Worm (Caenorhabditis elegans) whole organism, L3 larva: ENCODE results near the gene dsb-1.

Experiments
- R02D3.7 ChIP-seq: fragments of 150-350 bp; optimal IDR thresholded peaks from 2 replicates; lab custom pipeline; 2014; ENCODE audit warnings: missing biosample characterization, missing genetic modification characterization
- ZK546.5 ChIP-seq: sonication (generic microtip); optimal IDR thresholded peaks from 2 replicates; lab custom pipeline; 2017; ENCODE audit warnings: missing biosample characterization, missing genetic modification characterization
- aly-2 ChIP-seq: fragments of 150-350 bp; optimal IDR thresholded peaks from 2 replicates; lab custom pipeline; 2014; ENCODE audit warnings: missing biosample characterization, missing genetic modification characterization
- ama-1 ChIP-seq: fragments of 150-350 bp; optimal IDR thresholded peaks from 2 replicates; lab custom pipeline; 2018
- ceh-28 ChIP-seq: fragments of 150-350 bp; optimal IDR thresholded peaks from 2 replicates; lab custom pipeline; 2014; ENCODE audit warnings: missing biosample characterization, missing genetic modification reagents, missing genetic modification characterization
- ceh-82 ChIP-seq: fragments of 150-350 bp; optimal IDR thresholded peaks from 2 replicates; lab custom pipeline; 2014; ENCODE audit warnings: missing biosample characterization, missing genetic modification characterization
- daf-12 ChIP-seq: fragments of 150-350 bp; optimal IDR thresholded peaks from 2 replicates; lab custom pipeline; 2014; ENCODE audit warnings: missing biosample characterization, missing genetic modification reagents, missing genetic modification characterization
- egl-27 ChIP-seq: sonication (generic microtip); optimal IDR thresholded peaks from 4 replicates; lab custom pipeline; 2017; ENCODE audit warnings: missing biosample characterization, missing genetic modification reagents, missing genetic modification characterization
- egl-5 ChIP-seq: fragments of 150-350 bp; optimal IDR thresholded peaks from 2 replicates; lab custom pipeline; 2017; ENCODE audit warnings: missing biosample characterization, missing genetic modification reagents, missing genetic modification characterization, inconsistent platforms
- elt-1 ChIP-seq: fragments of 150-350 bp; optimal IDR thresholded peaks from 2 replicates; lab custom pipeline; 2014; ENCODE audit warnings: missing biosample characterization, missing genetic modification characterization
- elt-2 ChIP-seq: sonication (generic microtip); optimal IDR thresholded peaks from 2 replicates; lab custom pipeline; 2016; ENCODE audit warnings: missing genetic modification reagents, mild to moderate bottlenecking, missing genetic modification characterization, missing compliant biosample characterization
- eor-1 ChIP-seq, 2 experiments: fragments of 150-350 bp; optimal IDR thresholded peaks; 2 replicates each; lab custom pipeline; 2014 to 2018; ENCODE audit warnings: missing biosample characterization in 2 of 2, missing genetic modification characterization in 2 of 2
- fkh-10 ChIP-seq: sonication (generic microtip); optimal IDR thresholded peaks from 2 replicates; lab custom pipeline; 2017; ENCODE audit warnings: missing biosample characterization, missing genetic modification reagents, missing genetic modification characterization
- fkh-2 ChIP-seq: fragments of 150-350 bp; optimal IDR thresholded peaks from 2 replicates; lab custom pipeline; 2014; ENCODE audit warnings: missing biosample characterization, missing genetic modification reagents, missing genetic modification characterization
- fos-1 ChIP-seq: fragments of 150-350 bp; optimal IDR thresholded peaks from 2 replicates; lab custom pipeline; 2014; ENCODE audit warnings: missing biosample characterization, missing genetic modification characterization
- hmg-11 ChIP-seq: sonication (generic microtip); optimal IDR thresholded peaks from 2 replicates; lab custom pipeline; 2016; ENCODE audit warnings: missing genetic modification characterization, missing compliant biosample characterization
- jun-1 ChIP-seq: fragments of 150-350 bp; optimal IDR thresholded peaks from 2 replicates; lab custom pipeline; 2014; ENCODE audit warnings: missing biosample characterization, missing genetic modification reagents, missing genetic modification characterization
- lin-15B ChIP-seq: fragments of 150-350 bp; optimal IDR thresholded peaks from 2 replicates; lab custom pipeline; 2014; ENCODE audit warnings: missing biosample characterization, missing genetic modification characterization
- lsy-12 ChIP-seq: sonication (generic microtip); optimal IDR thresholded peaks from 2 replicates; lab custom pipeline; 2016; ENCODE audit warnings: mild to moderate bottlenecking, missing genetic modification characterization, missing compliant biosample characterization
- mml-1 ChIP-seq: fragments of 150-350 bp; sonication (generic microtip); optimal IDR thresholded peaks from 3 replicates; lab custom pipeline; 2014; ENCODE audit warnings: missing biosample characterization, missing genetic modification characterization
- nhr-11 ChIP-seq: fragments of 150-350 bp; optimal IDR thresholded peaks from 2 replicates; lab custom pipeline; 2014; ENCODE audit warnings: missing biosample characterization, missing genetic modification characterization
- nhr-12 ChIP-seq: fragments of 150-350 bp; optimal IDR thresholded peaks from 2 replicates; lab custom pipeline; 2014; ENCODE audit warnings: missing biosample characterization, missing genetic modification characterization
- nhr-43 ChIP-seq: sonication (generic microtip); optimal IDR thresholded peaks from 2 replicates; lab custom pipeline; 2016; ENCODE audit warnings: mild to moderate bottlenecking, missing genetic modification characterization, missing compliant biosample characterization; ENCODE audit not compliant: poor library complexity, severe bottlenecking
- nhr-76 ChIP-seq: fragments of 150-350 bp; sonication (generic microtip); optimal IDR thresholded peaks from 5 replicates; lab custom pipeline; 2014; ENCODE audit warnings: missing biosample characterization, missing genetic modification characterization
- pqm-1 ChIP-seq: fragments of 150-350 bp; optimal IDR thresholded peaks from 2 replicates; lab custom pipeline; 2017; ENCODE audit warnings: missing biosample characterization, missing genetic modification characterization, inconsistent platforms
- skn-1 ChIP-seq: fragments of 150-350 bp; optimal IDR thresholded peaks from 2 replicates; lab custom pipeline; 2014; ENCODE audit warnings: missing biosample characterization, missing genetic modification characterization
- tbx-2 ChIP-seq: sonication (generic microtip); optimal IDR thresholded peaks from 2 replicates; lab custom pipeline; 2016; ENCODE audit warnings: mild to moderate bottlenecking, missing genetic modification characterization, missing compliant biosample characterization
- unc-39 ChIP-seq: sonication (generic microtip); optimal IDR thresholded peaks from 4 replicates; lab custom pipeline; 2017; ENCODE audit warnings: missing biosample characterization, missing genetic modification characterization
- unc-62 ChIP-seq: fragments of 150-350 bp; sonication (generic microtip); optimal IDR thresholded peaks from 4 replicates; lab custom pipeline; 2014; ENCODE audit warnings: missing biosample characterization, missing genetic modification reagents, missing genetic modification characterization
- zag-1 ChIP-seq: fragments of 150-350 bp; optimal IDR thresholded peaks from 2 replicates; lab custom pipeline; 2014; ENCODE audit warnings: missing biosample characterization, missing genetic modification characterization
- ztf-11 ChIP-seq: fragments of 150-350 bp; optimal IDR thresholded peaks from 2 replicates; lab custom pipeline; 2014; ENCODE audit warnings: missing biosample characterization, missing genetic modification characterization
- ztf-4 ChIP-seq: fragments of 150-350 bp; optimal IDR thresholded peaks from 2 replicates; lab custom pipeline; 2014; ENCODE audit warnings: missing biosample characterization, missing genetic modification characterization

The dsb-1 gene

DNA sequence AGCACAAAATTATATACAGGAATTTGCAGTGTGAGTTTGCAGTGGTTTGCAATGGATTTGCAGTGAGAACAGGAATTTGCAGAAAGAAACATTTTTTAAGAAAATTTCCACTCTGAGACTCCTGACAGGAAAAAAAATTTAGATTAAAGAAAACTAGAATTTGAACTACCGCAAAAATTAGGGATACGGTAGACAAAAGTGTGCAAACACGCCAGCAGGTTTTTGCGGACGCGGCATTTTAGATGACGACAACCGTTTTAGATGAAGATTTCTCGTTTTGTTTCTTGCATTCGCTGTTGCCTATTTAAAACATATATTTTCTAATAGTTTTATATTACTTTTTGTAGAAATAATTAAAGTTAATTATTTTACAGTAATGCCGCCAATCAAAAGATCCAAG, 36.8 kb upstream of the dsb-1 start, which contains the start of gene wdr-46 (continued):
- TF ChIP-seq egl-27 (peak; percentile 33), nhr-12 (tag; lab: Kevin White, UChicago) (no peak), jun-1 (tag; lab: Kevin White, UChicago) (peak; percentile 71), ceh-28 (peak; percentile 62), hmg-11 (no peak), eor-1 (tag; optimal IDR thresholded peaks at IDR 0.05; lab: Kevin White, UChicago) (no peak), fkh-10 (GFP tag; lab: Kevin White, UChicago) (no peak), aly-2 (tag; lab: Kevin White, UChicago) (no peak), skn-1 (tag; lab: Kevin White, UChicago) (peak; percentile 7), lin-15B (tag; lab: Kevin White, UChicago) (peak; percentile 79)

DNA sequence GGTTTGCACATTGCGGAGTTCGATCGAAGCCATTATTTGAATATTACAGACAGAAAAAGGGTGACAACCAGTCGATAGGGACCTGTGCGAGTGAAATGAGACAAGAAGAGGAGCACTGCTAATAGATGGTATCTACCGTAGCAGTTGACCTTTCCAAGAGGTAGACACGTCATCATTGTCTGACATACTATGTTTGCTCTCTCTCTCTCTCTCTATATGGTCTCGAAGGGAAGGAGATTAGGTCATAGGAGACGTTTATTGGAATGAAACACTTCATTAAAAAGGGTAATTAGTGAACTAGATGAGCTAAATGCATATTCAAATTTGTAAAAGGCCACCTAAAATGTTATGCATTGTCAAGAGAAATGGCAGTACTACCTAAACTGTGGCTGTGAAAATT, 32.7 kb upstream of the dsb-1 start, which contains the start of gene atz-1:
Gene atz-1 (minus strand): TSS at position 101 of the 400 bp plus-strand sequence.
- TF ChIP-seq fos-1 (tag; lab: Kevin White, UChicago) (no peak), fkh-2 (tag; lab: Kevin White, UChicago) (no peak), ama-1 (lab: Kevin White, UChicago) (no peak), mml-1 (tag; lab: Kevin White, UChicago) (no peak), tbx-2 (tag; lab: Kevin White, UChicago) (no peak), nhr-76 (tag; lab: Kevin White, UChicago) (no peak), nhr-43 (tag; lab: Kevin White, UChicago) (no peak)

DNA sequence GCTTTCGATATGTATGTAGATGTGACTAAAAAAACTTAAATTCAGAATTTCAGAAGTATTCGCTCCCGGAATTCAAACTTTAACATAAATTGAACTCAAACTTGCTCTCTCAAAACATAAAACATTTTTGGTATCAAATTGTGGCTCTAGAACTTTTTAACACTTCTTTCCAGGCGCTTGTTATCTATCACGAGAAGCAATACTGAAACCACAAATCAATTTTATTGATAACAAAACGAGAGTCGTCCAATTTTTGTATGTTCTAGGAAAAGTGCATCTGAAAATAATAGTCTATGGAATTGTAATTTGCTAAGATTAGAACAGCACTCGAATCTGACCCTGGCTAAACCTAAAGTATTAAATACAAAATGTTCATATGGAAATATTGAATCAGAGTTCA, 29.8 kb upstream of the dsb-1 start:
- TF ChIP-seq ceh-82 (tag; lab: Kevin White, UChicago), result no peak
- peak; percentile 76 for TF ChIP-seq pqm-1 (tag; lab: Kevin White, UChicago)
- TF ChIP-seq ztf-4 (tag; lab: Kevin White, UChicago), result no peak
- TF ChIP-seq elt-2 (tag; lab: Kevin White, UChicago), result peak; percentile 72

DNA sequence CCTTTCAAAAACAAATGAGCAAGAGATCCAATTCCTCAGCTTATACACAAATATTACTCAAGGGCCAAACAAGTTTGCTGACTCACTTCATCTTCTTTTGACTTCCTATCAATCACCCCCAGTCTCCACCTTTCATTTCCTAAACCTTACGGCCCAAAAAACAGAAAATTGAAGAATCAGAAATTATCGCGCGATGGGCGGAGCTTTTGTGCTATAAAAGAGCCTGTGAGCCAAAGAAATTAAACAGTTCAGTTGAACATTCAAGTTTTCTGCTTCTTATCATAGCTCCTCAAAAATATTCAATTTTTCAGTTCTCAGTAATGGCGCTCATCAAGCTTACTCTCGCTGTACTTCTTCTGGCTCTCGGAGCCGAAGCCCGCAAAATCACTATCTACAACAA, 28.9 kb upstream of the dsb-1 start, which contains the start of gene thn-1:
Gene thn-1 (plus strand): TSS at position 301 of the 400 bp plus-strand sequence.
- TF ChIP-seq elt-1 (tag; lab: Kevin White, UChicago), result no peak
- TF ChIP-seq, all 47 proteins: peak for 0

DNA sequence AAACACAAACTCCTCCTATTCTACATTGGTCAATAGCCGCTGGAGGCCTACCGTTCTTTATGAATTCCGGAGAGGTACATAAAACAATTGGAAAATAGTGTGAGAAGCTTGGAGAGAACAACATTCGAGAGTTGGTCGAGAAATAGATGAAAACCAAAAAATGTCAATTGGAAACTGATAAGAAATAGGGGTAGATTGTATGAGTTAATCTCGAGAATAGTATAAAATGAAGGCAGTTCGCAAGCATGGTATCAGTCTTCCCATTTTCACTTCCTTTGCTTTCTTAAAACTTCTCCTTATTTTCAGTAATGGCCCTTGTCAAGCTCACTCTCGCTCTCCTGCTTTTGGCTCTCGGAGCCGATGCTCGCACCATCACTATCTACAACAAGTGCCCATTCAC, 25.9 kb upstream of the dsb-1 start, which contains the start of gene thn-2:
Gene thn-2 (plus strand): TSS at position 307 of the 400 bp plus-strand sequence.
- TF ChIP-seq lin-15B (tag; lab: Kevin White, UChicago) (no peak), R02D3.7 (tag; lab: Kevin White, UChicago) (no peak), lsy-12 (tag; lab: Kevin White, UChicago) (no peak), aly-2 (tag; lab: Kevin White, UChicago) (no peak), egl-5 (no peak), hmg-11 (no peak), elt-2 (tag; lab: Kevin White, UChicago) (peak; percentile 26), unc-62 (GFP tag; lab: Kevin White, UChicago) (no peak)

DNA sequence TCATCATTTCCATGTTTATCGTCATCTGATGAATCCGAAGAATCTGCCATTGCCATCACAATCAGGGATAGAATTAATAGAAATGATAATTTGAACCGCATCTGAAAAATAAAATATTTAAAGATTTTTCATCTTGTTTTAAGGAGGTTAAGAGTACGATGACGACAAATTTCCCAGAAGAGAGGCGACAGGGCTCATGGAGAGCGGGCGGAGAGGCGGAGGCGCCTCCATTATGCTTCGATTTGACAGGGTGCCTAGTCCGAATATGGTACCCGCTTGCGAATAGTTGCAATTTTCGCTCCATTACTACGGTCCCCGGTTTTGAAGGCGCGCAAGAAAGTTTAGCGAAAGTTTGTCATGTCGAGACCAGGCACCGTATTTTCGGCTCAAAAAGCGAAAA, 23.7 kb upstream of the dsb-1 start, which contains the start of gene F28D1.6:
Gene F28D1.6 (minus strand): TSS at position 101 of the 400 bp plus-strand sequence.
- TF ChIP-seq jun-1 (tag; lab: Kevin White, UChicago), result no peak
- no peak for TF ChIP-seq daf-12
- no peak for TF ChIP-seq unc-39 (tag; lab: Kevin White, UChicago)
- no peak for TF ChIP-seq fos-1 (tag; lab: Kevin White, UChicago)
- TF ChIP-seq nhr-11 (tag; lab: Kevin White, UChicago), result no peak
- no peak for TF ChIP-seq ZK546.5
- no peak for TF ChIP-seq mml-1 (tag; lab: Kevin White, UChicago)
- TF ChIP-seq fkh-2 (tag; lab: Kevin White, UChicago), result no peak
- no peak for TF ChIP-seq R02D3.7 (tag; lab: Kevin White, UChicago)
- TF ChIP-seq eor-1 (tag; optimal IDR thresholded peaks at IDR 0.05; lab: Kevin White, UChicago), result no peak
- no peak for TF ChIP-seq ceh-82 (tag; lab: Kevin White, UChicago)
- TF ChIP-seq zag-1 (tag; lab: Kevin White, UChicago), result no peak
- TF ChIP-seq ztf-11 (tag; lab: Kevin White, UChicago), result no peak
